Fruit fly (Drosophila melanogaster) whole organism, embryonic: ENCODE measurements around the gene Rbm13.

Experiments
- Abd-B ChIP-seq: fragments of 200-800 bp; sonication (Bioruptor generic); optimal IDR thresholded peaks from 2 replicates; lab custom pipeline; 2018; ENCODE audit warnings: missing biosample characterization, mild to moderate bottlenecking, missing genetic modification characterization, moderate library complexity
- Asciz ChIP-seq: fragments of 200-800 bp; sonication (Bioruptor generic); optimal IDR thresholded peaks from 2 replicates; lab custom pipeline; 2017; ENCODE audit warnings: missing biosample characterization, mild to moderate bottlenecking, missing genetic modification characterization, missing genetic modification reagents
- Awh ChIP-seq: fragments of 200-800 bp; sonication (Bioruptor generic); IDR thresholded peaks from 2 replicates; pipeline ENCODE4, ENCODE4 v1.3.6; 2022; ENCODE audit warnings: missing biosample characterization, missing genetic modification characterization
- CG10565 ChIP-seq: fragments of 200-800 bp; sonication (Bioruptor generic); optimal IDR thresholded peaks from 3 replicates; lab custom pipeline; 2016; ENCODE audit warnings: missing biosample characterization, mild to moderate bottlenecking, missing genetic modification characterization
- CG11504 ChIP-seq: fragments of 200-800 bp; sonication (Bioruptor generic); optimal IDR thresholded peaks from 3 replicates; lab custom pipeline; 2019; ENCODE audit warnings: missing biosample characterization, mild to moderate bottlenecking, missing genetic modification characterization, moderate library complexity
- CG12236 ChIP-seq: fragments of 200-800 bp; sonication (Bioruptor generic); optimal IDR thresholded peaks from 2 replicates; lab custom pipeline; 2016; ENCODE audit warnings: missing biosample characterization, missing genetic modification characterization
- CG15269 ChIP-seq: fragments of 200-800 bp; sonication (Bioruptor generic); optimal IDR thresholded peaks from 2 replicates; lab custom pipeline; 2018; ENCODE audit warnings: missing biosample characterization, mild to moderate bottlenecking, missing genetic modification characterization, moderate library complexity
- CG15514 ChIP-seq: fragments of 200-800 bp; sonication (Bioruptor generic); optimal IDR thresholded peaks from 3 replicates; lab custom pipeline; 2017; ENCODE audit warnings: missing biosample characterization, missing genetic modification characterization, mild to moderate bottlenecking, moderate library complexity, missing genetic modification reagents
- CG17385 ChIP-seq: fragments of 200-800 bp; sonication (Bioruptor generic); optimal IDR thresholded peaks from 3 replicates; lab custom pipeline; 2018; ENCODE audit warnings: missing biosample characterization, mild to moderate bottlenecking, missing genetic modification characterization
- CG2199 ChIP-seq: fragments of 200-800 bp; sonication (Bioruptor generic); IDR thresholded peaks from 3 replicates; pipeline ENCODE4 v1.3.6; 2022; ENCODE audit warnings: missing biosample characterization, missing genetic modification characterization
- CG43689 ChIP-seq: fragments of 200-800 bp; sonication (Bioruptor generic); IDR thresholded peaks from 2 replicates; pipeline ENCODE4 v1.3.6; 2022; ENCODE audit warnings: missing biosample characterization, missing genetic modification characterization
- CG4404 ChIP-seq: fragments of 200-800 bp; sonication (Bioruptor generic); IDR thresholded peaks from 2 replicates; pipeline ENCODE4 v1.3.6; 2022; ENCODE audit warnings: missing biosample characterization, missing genetic modification characterization
- CG5180 ChIP-seq: fragments of 200-800 bp; sonication (Bioruptor generic); optimal IDR thresholded peaks from 3 replicates; lab custom pipeline; 2017; ENCODE audit warnings: missing biosample characterization, missing genetic modification characterization, mild to moderate bottlenecking, moderate library complexity, missing genetic modification reagents
- CG9437 ChIP-seq: fragments of 200-800 bp; sonication (Bioruptor generic); optimal IDR thresholded peaks from 2 replicates; lab custom pipeline; 2018; ENCODE audit warnings: missing biosample characterization, mild to moderate bottlenecking, missing genetic modification characterization
- CG9609 ChIP-seq: fragments of 200-800 bp; sonication (Bioruptor generic); optimal IDR thresholded peaks from 3 replicates; lab custom pipeline; 2016; ENCODE audit warnings: missing biosample characterization, missing genetic modification characterization
- D19A ChIP-seq: fragments of 200-800 bp; optimal IDR thresholded peaks from 3 replicates; lab custom pipeline; 2019; ENCODE audit warnings: missing biosample characterization, mild to moderate bottlenecking, missing genetic modification characterization, moderate library complexity
- Drgx ChIP-seq: fragments of 200-800 bp; sonication (Bioruptor generic); IDR thresholded peaks from 2 replicates; pipeline ENCODE4 v1.3.6; 2022; ENCODE audit warnings: missing biosample characterization, missing genetic modification characterization
- GATAe ChIP-seq: fragments of 200-800 bp; sonication (Bioruptor generic); conservative IDR thresholded peaks from 2 replicates; pipeline ENCODE4 v1.3.6; 2022; ENCODE audit warnings: missing biosample characterization, missing genetic modification characterization
- NfI ChIP-seq: fragments of 200-800 bp; sonication (Bioruptor generic); optimal IDR thresholded peaks from 3 replicates; lab custom pipeline; 2018; ENCODE audit warnings: missing biosample characterization, mild to moderate bottlenecking, missing genetic modification characterization, moderate library complexity
- Oli ChIP-seq: fragments of 200-800 bp; sonication (Bioruptor generic); optimal IDR thresholded peaks from 2 replicates; lab custom pipeline; 2018; ENCODE audit warnings: missing biosample characterization, mild to moderate bottlenecking, missing genetic modification characterization, moderate library complexity
- Ptx1 ChIP-seq: fragments of 200-800 bp; sonication (Bioruptor generic); IDR thresholded peaks from 2 replicates; pipeline ENCODE4 v1.3.6; 2022; ENCODE audit warnings: missing biosample characterization, missing genetic modification characterization
- Trl ChIP-seq, 3 experiments: fragments of >200 bp in 2 of 3; fragments of 200-800 bp in 1 of 3; sonication (Bioruptor generic) in 1 of 3; optimal IDR thresholded peaks; 2 replicates in 1 of 3; 3 replicates in 2 of 3; lab custom pipeline; 2016 to 2017; ENCODE audit warnings: missing biosample characterization in 1 of 3, missing genetic modification characterization in 1 of 3
- abd-A ChIP-seq: fragments of 200-800 bp; sonication (Bioruptor generic); optimal IDR thresholded peaks from 3 replicates; lab custom pipeline; 2019; ENCODE audit warnings: missing biosample characterization, mild to moderate bottlenecking, missing genetic modification characterization, moderate library complexity
- ac ChIP-seq: fragments of 200-800 bp; sonication (Bioruptor generic); optimal IDR thresholded peaks from 3 replicates; lab custom pipeline; 2017; ENCODE audit warnings: missing biosample characterization, mild to moderate bottlenecking, missing genetic modification characterization
- bab2 ChIP-seq: fragments of 200-800 bp; sonication (Bioruptor generic); optimal IDR thresholded peaks from 2 replicates; lab custom pipeline; 2016; ENCODE audit warnings: missing biosample characterization, missing genetic modification characterization
- bowl ChIP-seq: fragments of 200-800 bp; sonication (Bioruptor generic); IDR thresholded peaks from 2 replicates; pipeline ENCODE4 v1.3.6; 2022; ENCODE audit warnings: missing biosample characterization, missing genetic modification characterization
- ci ChIP-seq: fragments of 200-800 bp; sonication (Bioruptor generic); IDR thresholded peaks from 3 replicates; pipeline ENCODE4 v1.3.6; 2022; ENCODE audit warnings: missing biosample characterization, missing genetic modification characterization
- corto ChIP-seq: fragments of 200-800 bp; sonication (Bioruptor generic); optimal IDR thresholded peaks from 2 replicates; lab custom pipeline; 2016; ENCODE audit warnings: missing biosample characterization, mild to moderate bottlenecking, missing genetic modification characterization, moderate library complexity
- croc ChIP-seq: fragments of 200-800 bp; sonication (Bioruptor generic); conservative IDR thresholded peaks from 3 replicates; pipeline ENCODE4 v1.3.6; 2022; ENCODE audit warnings: missing biosample characterization, missing genetic modification characterization
- crol ChIP-seq: fragments of 200-800 bp; sonication (Bioruptor generic); IDR thresholded peaks from 2 replicates; pipeline ENCODE4 v1.3.6; 2022; ENCODE audit warnings: missing biosample characterization, missing genetic modification characterization
- dmrt11E ChIP-seq: fragments of 200-800 bp; sonication (Bioruptor generic); optimal IDR thresholded peaks from 3 replicates; lab custom pipeline; 2018; ENCODE audit warnings: missing biosample characterization, mild to moderate bottlenecking, missing genetic modification characterization, moderate library complexity
- fu2 ChIP-seq: fragments of 200-800 bp; sonication (Bioruptor generic); optimal IDR thresholded peaks from 2 replicates; lab custom pipeline; 2016; ENCODE audit warnings: missing biosample characterization, missing genetic modification characterization
- gcm2 ChIP-seq: fragments of 200-800 bp; sonication (Bioruptor generic); optimal IDR thresholded peaks from 2 replicates; lab custom pipeline; 2016; ENCODE audit warnings: missing biosample characterization, missing genetic modification characterization
- her ChIP-seq: fragments of 200-800 bp; sonication (Bioruptor generic); optimal IDR thresholded peaks from 2 replicates; lab custom pipeline; 2016; ENCODE audit warnings: missing biosample characterization, missing genetic modification characterization
- kah ChIP-seq: fragments of 200-800 bp; sonication (Bioruptor generic); optimal IDR thresholded peaks from 2 replicates; lab custom pipeline; 2018; ENCODE audit warnings: missing biosample characterization, mild to moderate bottlenecking, missing genetic modification characterization
- lmd ChIP-seq: fragments of 200-800 bp; sonication (Bioruptor generic); IDR thresholded peaks from 2 replicates; pipeline ENCODE4 v1.3.6; 2022; ENCODE audit warnings: missing biosample characterization, missing genetic modification characterization
- nmo ChIP-seq: fragments of 200-800 bp; sonication (Bioruptor generic); optimal IDR thresholded peaks from 2 replicates; lab custom pipeline; 2018; ENCODE audit warnings: missing biosample characterization, mild to moderate bottlenecking, missing genetic modification characterization, moderate library complexity
- nom ChIP-seq: fragments of 200-800 bp; sonication (Bioruptor generic); optimal IDR thresholded peaks from 2 replicates; lab custom pipeline; 2017; ENCODE audit warnings: missing biosample characterization, missing genetic modification characterization, mild to moderate bottlenecking, moderate library complexity, missing genetic modification reagents
- oc ChIP-seq: fragments of 200-800 bp; sonication (Bioruptor generic); optimal IDR thresholded peaks from 2 replicates; lab custom pipeline; 2018; ENCODE audit warnings: missing biosample characterization, mild to moderate bottlenecking, missing genetic modification characterization, moderate library complexity
- org-1 ChIP-seq: fragments of 200-800 bp; sonication (Bioruptor generic); optimal IDR thresholded peaks from 2 replicates; lab custom pipeline; 2017; ENCODE audit warnings: missing biosample characterization, missing genetic modification characterization
- pum ChIP-seq: fragments of 200-800 bp; sonication (Bioruptor generic); optimal IDR thresholded peaks from 2 replicates; lab custom pipeline; 2016; ENCODE audit warnings: missing biosample characterization, missing genetic modification characterization
- row ChIP-seq: fragments of 200-800 bp; sonication (Bioruptor generic); IDR thresholded peaks from 3 replicates; pipeline ENCODE4 v1.3.6; 2022; ENCODE audit warnings: missing biosample characterization, missing genetic modification characterization
- sens ChIP-seq: fragments of 200-800 bp; sonication (Bioruptor generic); peaks from one replicate; lab custom pipeline; 2016; ENCODE audit warnings: missing biosample characterization, missing genetic modification characterization
- stwl ChIP-seq: fragments of 200-800 bp; sonication (Bioruptor generic); optimal IDR thresholded peaks from 3 replicates; lab custom pipeline; 2018; ENCODE audit warnings: missing biosample characterization, mild to moderate bottlenecking, missing genetic modification characterization, moderate library complexity
- toy ChIP-seq: fragments of 200-800 bp; sonication (Bioruptor generic); IDR thresholded peaks from 2 replicates; pipeline ENCODE4 v1.3.6; 2022; ENCODE audit warnings: missing biosample characterization, missing genetic modification characterization
- twi ChIP-seq: fragments of 200-800 bp; optimal IDR thresholded peaks from 2 replicates; lab custom pipeline; 2019; ENCODE audit warnings: missing biosample characterization, mild to moderate bottlenecking, missing genetic modification characterization, moderate library complexity
- usp ChIP-seq: fragments of >200 bp; optimal IDR thresholded peaks from 2 replicates; lab custom pipeline; 2017; ENCODE audit warnings: missing biosample characterization, missing genetic modification characterization
- vvl ChIP-seq: fragments of 200-800 bp; sonication (Bioruptor generic); IDR thresholded peaks from 2 replicates; pipeline ENCODE4 v1.3.6; 2022; ENCODE audit warnings: missing biosample characterization, missing genetic modification characterization

Gene Rbm13

dm6 chrX:8852170-8852569 lies 49.3 kb upstream of the Rbm13 start:
- TF ChIP-seq Trl (optimal IDR thresholded peaks at IDR 0.05; lab: Kevin White, UChicago), result no peak
- no peak for TF ChIP-seq Trl (GFP tag; optimal IDR thresholded peaks at IDR 0.05; lab: Kevin White, UChicago)
- no peak for TF ChIP-seq pum
- TF ChIP-seq croc (GFP tag; lab: Robert Waterston, UW), result no peak
- no peak for TF ChIP-seq gcm2 (GFP tag; lab: Kevin White, UChicago)
- no peak for TF ChIP-seq org-1 (GFP tag; lab: Kevin White, UChicago)
- no peak for TF ChIP-seq GATAe (GFP tag; lab: Robert Waterston, UW)
- peak; percentile 47; the same call in 1 of the 2 replicates for TF ChIP-seq Drgx (GFP tag; lab: Robert Waterston, UW)
- no peak for TF ChIP-seq NfI (GFP tag; lab: Kevin White, UChicago)
- no peak for TF ChIP-seq CG43689 (GFP tag; lab: Robert Waterston, UW)
- TF ChIP-seq, all 482 proteins: peak for 1

- TF ChIP-seq nom (GFP tag; lab: Kevin White, UChicago), result no peak
- TF ChIP-seq fu2 (GFP tag; lab: Kevin White, UChicago), result no peak
- TF ChIP-seq CG15514 (GFP tag; lab: Kevin White, UChicago), result no peak
- no peak for TF ChIP-seq kah (GFP tag; lab: Kevin White, UChicago)
- TF ChIP-seq Asciz (GFP tag; lab: Kevin White, UChicago), result no peak
- TF ChIP-seq oc (tag; lab: Kevin White, UChicago), result peak; percentile 4
- TF ChIP-seq corto, result no peak
- TF ChIP-seq CG9609 (GFP tag; lab: Kevin White, UChicago), result no peak
- TF ChIP-seq bowl (GFP tag; lab: Robert Waterston, UW), result no peak
- TF ChIP-seq crol, result peak; percentile 67
- no peak for TF ChIP-seq bab2 (GFP tag; lab: Kevin White, UChicago)
- 0 out of 3 replicates have a peak, but pooled peaks have one; percentile 14 for TF ChIP-seq ci (GFP tag; lab: Robert Waterston, UW)
- no peak for TF ChIP-seq Ptx1 (GFP tag; lab: Robert Waterston, UW)
- no peak for TF ChIP-seq D19A (tag; lab: Kevin White, UChicago)
- no peak for TF ChIP-seq CG12236
- TF ChIP-seq Awh (GFP tag; lab: Robert Waterston, UW), result peak; percentile 60; the same call in 1 of the 2 replicates
- no peak for TF ChIP-seq CG10565
- TF ChIP-seq Trl (optimal IDR thresholded peaks at IDR 0.05; lab: Kevin White, UChicago), result no peak
- no peak for TF ChIP-seq Trl (GFP tag; optimal IDR thresholded peaks at IDR 0.05; lab: Kevin White, UChicago)
- peak; percentile 57 for TF ChIP-seq sens (GFP tag; lab: Kevin White, UChicago)
- TF ChIP-seq CG2199 (GFP tag; lab: Robert Waterston, UW), result no peak
- TF ChIP-seq dmrt11E, result no peak
- TF ChIP-seq CG17385 (GFP tag; lab: Kevin White, UChicago), result no peak
- no peak for TF ChIP-seq ac (GFP tag; lab: Kevin White, UChicago)
- TF ChIP-seq toy, result no peak
- TF ChIP-seq abd-A (tag; lab: Kevin White, UChicago), result no peak
- TF ChIP-seq CG11504, result peak; percentile 41
- no peak for TF ChIP-seq CG4404 (GFP tag; lab: Robert Waterston, UW)
- no peak for TF ChIP-seq row
- TF ChIP-seq twi (tag; lab: Kevin White, UChicago), result no peak
- TF ChIP-seq her, result no peak
- peak; percentile 63 for TF ChIP-seq nmo (GFP tag; lab: Kevin White, UChicago)
- TF ChIP-seq lmd (GFP tag; lab: Robert Waterston, UW), result peak; percentile 29; the same call in 1 of the 2 replicates
- no peak for TF ChIP-seq CG15269 (tag; lab: Kevin White, UChicago)
- no peak for TF ChIP-seq CG5180 (GFP tag; lab: Kevin White, UChicago)
- TF ChIP-seq Abd-B (GFP tag; lab: Kevin White, UChicago), result peak; percentile 5
- no peak for TF ChIP-seq CG9437
- no peak for TF ChIP-seq Oli (tag; lab: Kevin White, UChicago)
- TF ChIP-seq vvl (GFP tag; lab: Robert Waterston, UW), result peak; percentile 68
- no peak for TF ChIP-seq usp (GFP tag; lab: Kevin White, UChicago)
- TF ChIP-seq stwl (tag; lab: Kevin White, UChicago), result no peak
- no peak for TF ChIP-seq Drgx (GFP tag; lab: Robert Waterston, UW)
These were observed 44.3 kb upstream of the Rbm13 start for dm6 chrX:8857098-8857724.
